Fruit fly (Drosophila melanogaster): ENCODE results near the gene CG31248.
A peak's percentile ranks its signal among the peaks of the same experiment; 100 is the strongest.

CG31248 gene

DNA sequence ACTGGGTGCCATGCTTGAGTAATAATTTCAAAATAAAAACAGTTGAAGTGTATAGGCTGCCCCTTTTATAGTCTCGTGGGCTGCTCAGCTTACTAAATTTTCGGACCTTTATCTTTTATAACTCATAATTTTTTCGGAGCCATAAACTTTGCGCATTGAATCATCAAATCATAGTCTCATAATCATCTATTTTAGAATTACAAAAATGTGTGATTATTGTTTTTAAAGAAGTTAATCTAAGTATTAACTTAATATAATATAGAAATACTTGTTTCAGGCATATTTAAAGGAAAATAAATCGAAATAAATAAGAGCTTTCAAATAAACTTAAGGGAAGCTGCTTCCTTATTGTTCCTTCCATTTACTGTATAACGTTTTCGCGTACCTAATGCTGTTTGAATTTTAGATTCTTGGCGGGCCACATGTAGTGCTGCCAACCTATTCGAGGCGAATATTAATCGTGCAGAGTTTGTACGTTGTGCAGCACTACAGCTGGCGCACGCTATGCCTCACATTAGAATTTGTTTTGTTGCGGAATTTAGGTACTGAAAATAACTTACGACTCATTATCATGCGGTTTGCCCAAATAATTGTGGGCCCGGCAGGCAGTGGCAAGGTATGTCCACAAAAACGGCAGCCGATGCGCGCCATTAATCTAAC, 15.3 kb downstream of the CG31248 start, which contains the start of the genes CG14610 and CG2656 (continued):
- no peak for TF ChIP-seq CG17568 (GFP tag; optimal IDR thresholded peaks at IDR 0.05)
- TF ChIP-seq Xbp1 (GFP tag; optimal IDR thresholded peaks at IDR 0.05): peak; percentile 93
- no peak for TF ChIP-seq pan (optimal IDR thresholded peaks at IDR 0.05)
- TF ChIP-seq pan (GFP tag; optimal IDR thresholded peaks at IDR 0.05 in 1 of 2, IDR thresholded peaks at IDR 0.05 in 1 of 2): peak in 1 of 2 experiments; percentile 61
- TF ChIP-seq CG11456 (GFP tag; IDR thresholded peaks at IDR 0.05): peak; percentile 63; the same call in 2 of the 3 replicates
- no peak for TF ChIP-seq CG43689 (GFP tag; IDR thresholded peaks at IDR 0.05)
- peak; percentile 54 for TF ChIP-seq unpg (GFP tag; optimal IDR thresholded peaks at IDR 0.05)
- no peak for TF ChIP-seq kah (GFP tag; optimal IDR thresholded peaks at IDR 0.05)
- peak; percentile 56 for TF ChIP-seq Hmr (GFP tag; optimal IDR thresholded peaks at IDR 0.05)
- TF ChIP-seq Hr39 (optimal IDR thresholded peaks at IDR 0.05): no peak
- peak; percentile 43 for TF ChIP-seq org-1 (GFP tag; optimal IDR thresholded peaks at IDR 0.05)
- TF ChIP-seq CG33213 (GFP tag; optimal IDR thresholded peaks at IDR 0.05): peak; percentile 82
- peak; percentile 20; the same call in 1 of the 2 replicates for TF ChIP-seq CG8765 (GFP tag; IDR thresholded peaks at IDR 0.05)
- peak; percentile 54 for TF ChIP-seq NK7.1 (GFP tag; optimal IDR thresholded peaks at IDR 0.05)
- no peak for TF ChIP-seq Vsx1 (GFP tag; optimal IDR thresholded peaks at IDR 0.05)
- peak; percentile 30 for TF ChIP-seq tap (tag; optimal IDR thresholded peaks at IDR 0.05)
- no peak for TF ChIP-seq Nf-YB (GFP tag; optimal IDR thresholded peaks at IDR 0.05)
- TF ChIP-seq CG15514 (GFP tag; optimal IDR thresholded peaks at IDR 0.05): peak; percentile 82
- peak; percentile 75 for TF ChIP-seq Max (GFP tag; optimal IDR thresholded peaks at IDR 0.05)
- peak; percentile 48 for TF ChIP-seq eyg (GFP tag; optimal IDR thresholded peaks at IDR 0.05)
- TF ChIP-seq nau (GFP tag; optimal IDR thresholded peaks at IDR 0.05): no peak
- peak; percentile 86 for TF ChIP-seq CG12155 (GFP tag; optimal IDR thresholded peaks at IDR 0.05)
- TF ChIP-seq CG17328 (GFP tag; IDR thresholded peaks at IDR 0.05): peak; percentile 67
- peak; percentile 7 for TF ChIP-seq CG1529 (GFP tag; optimal IDR thresholded peaks at IDR 0.05)
- peak; percentile 36 for TF ChIP-seq CG3407 (GFP tag; optimal IDR thresholded peaks at IDR 0.05)
- TF ChIP-seq pho (GFP tag; optimal IDR thresholded peaks at IDR 0.05): peak; percentile 78
- peak; percentile 89 for TF ChIP-seq CG13624 (GFP tag; optimal IDR thresholded peaks at IDR 0.05)
- peak; percentile 89 for TF ChIP-seq ind (GFP tag; optimal IDR thresholded peaks at IDR 0.05)
- no peak for TF ChIP-seq fru (optimal IDR thresholded peaks at IDR 0.05)
- TF ChIP-seq zfh1 (GFP tag; IDR thresholded peaks at IDR 0.05): peak; percentile 88
- TF ChIP-seq stc (GFP tag; IDR thresholded peaks at IDR 0.05): peak; percentile 16; the same call in 1 of the 2 replicates
- peak; percentile 19; the same call in 1 of the 2 replicates for TF ChIP-seq tna (GFP tag; IDR thresholded peaks at IDR 0.05; ENCODE audit: partially characterized antibody)
- no peak for TF ChIP-seq CG6175 (GFP tag; IDR thresholded peaks at IDR 0.05)
- peak; percentile 58 for TF ChIP-seq unc-4 (GFP tag; IDR thresholded peaks at IDR 0.05; ENCODE audit: partially characterized antibody)
- no peak for TF ChIP-seq CG11093 (GFP tag; IDR thresholded peaks at IDR 0.05)
- peak; percentile 96 for TF ChIP-seq nerfin-1 (tag; optimal IDR thresholded peaks at IDR 0.05)
- TF ChIP-seq dmrt11E (tag; optimal IDR thresholded peaks at IDR 0.05): peak; percentile 37
- TF ChIP-seq CG1647 (GFP tag; optimal IDR thresholded peaks at IDR 0.05): peak; percentile 79
- peak; percentile 9 for TF ChIP-seq psq (GFP tag; optimal IDR thresholded peaks at IDR 0.05)
- TF ChIP-seq CG16813 (GFP tag; IDR thresholded peaks at IDR 0.05; ENCODE audit: partially characterized antibody): peak; percentile 50; the same call in 2 of the 3 replicates
- TF ChIP-seq Stat92E (GFP tag; optimal IDR thresholded peaks at IDR 0.05): no peak
- TF ChIP-seq Med (GFP tag): peak; percentile 98
- TF ChIP-seq ERR (GFP tag; optimal IDR thresholded peaks at IDR 0.05): peak; percentile 75
- no peak for TF ChIP-seq CG4730 (GFP tag; IDR thresholded peaks at IDR 0.05)
- TF ChIP-seq Sry-δ (GFP tag; optimal IDR thresholded peaks at IDR 0.05): peak; percentile 70
- TF ChIP-seq CG3065 (GFP tag; optimal IDR thresholded peaks at IDR 0.05): peak; percentile 53
- no peak for TF ChIP-seq CG8281 (tag; optimal IDR thresholded peaks at IDR 0.05)
- peak; percentile 94 for TF ChIP-seq MBD-R2 (GFP tag; IDR thresholded peaks at IDR 0.05)
- TF ChIP-seq D19B (GFP tag; optimal IDR thresholded peaks at IDR 0.05): no peak
- no peak for TF ChIP-seq hth (optimal IDR thresholded peaks at IDR 0.05)
- TF ChIP-seq ara (GFP tag; IDR thresholded peaks at IDR 0.05): 0 out of 2 replicates have a peak, but pooled peaks have one; percentile 6

Data from whole organism, embryonic.